Worm (Caenorhabditis elegans) whole organism, late embryonic: ENCODE measurements around the gene fbxc-23.

Experiments
- F13H6.1 ChIP-seq: sonication (generic microtip); optimal IDR thresholded peaks from 2 replicates; lab custom pipeline; 2016; ENCODE audit warnings: missing genetic modification characterization, missing compliant biosample characterization
- Y22D7AL.16 ChIP-seq: sonication (generic microtip); optimal IDR thresholded peaks from 2 replicates; lab custom pipeline; 2016; ENCODE audit warnings: missing genetic modification characterization, missing compliant biosample characterization
- ceh-18 ChIP-seq: sonication (generic microtip); optimal IDR thresholded peaks from 2 replicates; lab custom pipeline; 2016; ENCODE audit warnings: missing genetic modification characterization, missing compliant biosample characterization
- ceh-24 ChIP-seq: sonication (generic microtip); optimal IDR thresholded peaks from 2 replicates; lab custom pipeline; 2016; ENCODE audit warnings: mild to moderate bottlenecking, missing genetic modification characterization, missing compliant biosample characterization
- elt-4 ChIP-seq: sonication (generic microtip); optimal IDR thresholded peaks from 2 replicates; lab custom pipeline; 2016; ENCODE audit warnings: missing genetic modification characterization, missing compliant biosample characterization
- eyg-1 ChIP-seq: sonication (generic microtip); optimal IDR thresholded peaks from 2 replicates; lab custom pipeline; 2016; ENCODE audit warnings: missing genotype, missing genetic modification characterization, missing compliant biosample characterization
- fkh-10 ChIP-seq: fragments of 150-350 bp; optimal IDR thresholded peaks from 2 replicates; lab custom pipeline; 2014; ENCODE audit warnings: missing biosample characterization, missing genetic modification reagents, missing genetic modification characterization
- lin-11 ChIP-seq: fragments of 200-800 bp; sonication (Bioruptor generic); optimal IDR thresholded peaks from 2 replicates; lab custom pipeline; 2018; ENCODE audit warnings: mild to moderate bottlenecking, missing genetic modification characterization, missing compliant biosample characterization
- pha-4 ChIP-seq: fragments of 150-350 bp; optimal IDR thresholded peaks from 2 replicates; lab custom pipeline; 2018; ENCODE audit warnings: missing biosample characterization, missing genetic modification reagents, missing genetic modification characterization
- pqm-1 ChIP-seq: sonication (generic microtip); optimal IDR thresholded peaks from 2 replicates; lab custom pipeline; 2016; ENCODE audit warnings: missing genetic modification characterization, missing compliant biosample characterization
- tbx-2 ChIP-seq: sonication (generic microtip); optimal IDR thresholded peaks from 2 replicates; lab custom pipeline; 2016; ENCODE audit warnings: missing genetic modification characterization, missing compliant biosample characterization
- ttx-3 ChIP-seq: sonication (generic microtip); optimal IDR thresholded peaks from 2 replicates; lab custom pipeline; 2016; ENCODE audit warnings: missing genetic modification reagents, missing genetic modification characterization, missing compliant biosample characterization
- unc-86 ChIP-seq: sonication (generic microtip); optimal IDR thresholded peaks from 2 replicates; lab custom pipeline; 2016; ENCODE audit warnings: missing genetic modification characterization, missing compliant biosample characterization

DNA sequence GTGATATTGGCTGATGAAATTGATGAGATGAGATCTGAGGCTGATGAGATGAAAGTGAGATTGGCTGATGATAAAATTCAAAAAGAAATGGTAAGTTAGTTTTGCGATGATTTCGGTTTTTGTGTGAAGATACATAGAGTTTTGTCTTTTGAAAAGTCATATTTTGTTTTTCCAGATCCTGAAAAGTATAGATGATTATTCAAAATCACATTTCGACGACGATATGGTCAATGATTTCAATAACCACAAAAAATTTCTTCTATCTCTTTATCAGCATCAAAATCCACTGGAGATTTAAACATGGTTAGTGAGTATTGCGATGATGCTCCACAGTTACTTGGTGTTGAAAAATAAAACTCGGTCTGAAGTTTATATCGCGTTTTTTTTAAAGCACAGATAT lies 4.5 kb upstream of the fbxc-23 start, which contains the start of gene csp-1:
- no peak for TF ChIP-seq unc-86
- TF ChIP-seq fkh-10: no peak
- no peak for TF ChIP-seq pha-4 (tag; lab: Kevin White, UChicago)
- TF ChIP-seq eyg-1 (tag; lab: Kevin White, UChicago): no peak
- TF ChIP-seq Y22D7AL.16: no peak
- no peak for TF ChIP-seq ceh-18
- no peak for TF ChIP-seq F13H6.1 (tag; lab: Kevin White, UChicago)
- TF ChIP-seq elt-4: no peak
- TF ChIP-seq pqm-1 (tag; lab: Kevin White, UChicago): no peak
- TF ChIP-seq ceh-24: no peak
- TF ChIP-seq tbx-2: no peak
- no peak for TF ChIP-seq ttx-3 (tag; lab: Kevin White, UChicago)
- TF ChIP-seq lin-11: no peak
